Worm (Caenorhabditis elegans): ENCODE data around the gene trxr-2.

- TF ChIP-seq unc-39 (tag; optimal IDR thresholded peaks at IDR 0.05) (no peak), ceh-16 (tag; optimal IDR thresholded peaks at IDR 0.05) (no peak), nhr-77 (tag; optimal IDR thresholded peaks at IDR 0.05) (no peak)
Observed at ce11 chrIII:8923937-8924336, 10.4 kb downstream of the trxr-2 start, which contains the start of gene ZK637.12.
